Worm (Caenorhabditis elegans): ENCODE data around the gene lido-7.

ce11 chrII:3028264-3028663 lies 40.2 kb downstream of the lido-7 start:
- TF ChIP-seq unc-62 (GFP tag; optimal IDR thresholded peaks at IDR 0.05), result no peak
- no peak for TF ChIP-seq lsy-2 (tag; optimal IDR thresholded peaks at IDR 0.05)
- TF ChIP-seq ztf-11 (tag; optimal IDR thresholded peaks at IDR 0.05), result no peak
- no peak for TF ChIP-seq pha-4 (tag; optimal IDR thresholded peaks at IDR 0.05)
- TF ChIP-seq unc-39 (tag; optimal IDR thresholded peaks at IDR 0.05), result no peak
- TF ChIP-seq mep-1 (tag; optimal IDR thresholded peaks at IDR 0.05), result no peak
- no peak for TF ChIP-seq nhr-237 (tag; optimal IDR thresholded peaks at IDR 0.05)
- no peak for TF ChIP-seq nhr-12 (tag; optimal IDR thresholded peaks at IDR 0.05)
- TF ChIP-seq elt-3 (tag; optimal IDR thresholded peaks at IDR 0.05), result no peak

Measured in whole organism, mixed stage, embryonic.